Fruit fly (Drosophila melanogaster) whole organism, adult: ENCODE results near the gene Dhc64C.

Source experiments
- CG11617 ChIP-seq: fragments of 200-800 bp; sonication (Bioruptor generic); optimal IDR thresholded peaks from 2 replicates; lab custom pipeline; 2017; ENCODE audit warnings: mild to moderate bottlenecking, missing biosample characterization, missing genetic modification reagents, missing genetic modification characterization
- CG12768 ChIP-seq: fragments of 200-800 bp; sonication (Bioruptor generic); optimal IDR thresholded peaks from 2 replicates; lab custom pipeline; 2017; ENCODE audit warnings: missing biosample characterization, missing genetic modification characterization, mild to moderate bottlenecking, moderate library complexity, missing genetic modification reagents
- CG14711 ChIP-seq: fragments of 200-800 bp; sonication (Bioruptor generic); optimal IDR thresholded peaks from 2 replicates; lab custom pipeline; 2018; ENCODE audit warnings: missing biosample characterization, mild to moderate bottlenecking, missing genetic modification characterization, moderate library complexity
- CG1620 ChIP-seq: fragments of 200-800 bp; sonication (Bioruptor generic); optimal IDR thresholded peaks from 2 replicates; lab custom pipeline; 2016; ENCODE audit warnings: missing biosample characterization, missing genetic modification characterization
- CG33017 ChIP-seq: fragments of 200-800 bp; sonication (Bioruptor generic); optimal IDR thresholded peaks from 2 replicates; lab custom pipeline; 2018; ENCODE audit warnings: missing biosample characterization, mild to moderate bottlenecking, missing genetic modification characterization, moderate library complexity
- CG5204 ChIP-seq: fragments of 200-800 bp; sonication (Bioruptor generic); optimal IDR thresholded peaks from 2 replicates; lab custom pipeline; 2016; ENCODE audit warnings: missing biosample characterization, missing genetic modification characterization
- CG7045 ChIP-seq: fragments of 200-800 bp; sonication (Bioruptor generic); optimal IDR thresholded peaks from 2 replicates; lab custom pipeline; 2017; ENCODE audit warnings: missing biosample characterization, mild to moderate bottlenecking, missing genetic modification characterization
- CG7101 ChIP-seq: fragments of 200-800 bp; sonication (Bioruptor generic); optimal IDR thresholded peaks from 2 replicates; lab custom pipeline; 2018; ENCODE audit warnings: missing biosample characterization, mild to moderate bottlenecking, missing genetic modification characterization, moderate library complexity
- Clk ChIP-seq: fragments of 200-800 bp; sonication (Bioruptor generic); optimal IDR thresholded peaks from 2 replicates; lab custom pipeline; 2017; ENCODE audit warnings: missing biosample characterization, missing genetic modification characterization
- Crg-1 ChIP-seq: fragments of 200-800 bp; sonication (Bioruptor generic); optimal IDR thresholded peaks from 2 replicates; lab custom pipeline; 2016; ENCODE audit warnings: missing biosample characterization, missing genetic modification characterization
- Hr96 ChIP-seq: fragments of 200-800 bp; sonication (Bioruptor generic); optimal IDR thresholded peaks from 2 replicates; lab custom pipeline; 2016; ENCODE audit warnings: missing biosample characterization, missing genetic modification characterization
- Mnt ChIP-seq: fragments of 200-800 bp; sonication (Bioruptor generic); optimal IDR thresholded peaks from 2 replicates; lab custom pipeline; 2016; ENCODE audit warnings: missing biosample characterization, mild to moderate bottlenecking, missing genetic modification characterization
- bab1 ChIP-seq: fragments of 200-800 bp; sonication (Bioruptor generic); optimal IDR thresholded peaks from 3 replicates; lab custom pipeline; 2019; ENCODE audit warnings: missing biosample characterization, mild to moderate bottlenecking, missing genetic modification characterization, moderate library complexity
- cic ChIP-seq: fragments of 200-800 bp; sonication (Bioruptor generic); optimal IDR thresholded peaks from 2 replicates; lab custom pipeline; 2017; ENCODE audit warnings: missing biosample characterization, mild to moderate bottlenecking, missing genetic modification characterization, moderate library complexity
- cnc ChIP-seq, 2 experiments: fragments of >200 bp; optimal IDR thresholded peaks; 2 replicates each; lab custom pipeline; 2017
- kay ChIP-seq: fragments of 200-800 bp; sonication (Bioruptor generic); peaks from one replicate; lab custom pipeline; 2016; ENCODE audit warnings: missing biosample characterization, missing genetic modification characterization, borderline replicate concordance
- ovo ChIP-seq: fragments of 200-800 bp; sonication (Bioruptor generic); optimal IDR thresholded peaks from 2 replicates; lab custom pipeline; 2016; ENCODE audit warnings: missing biosample characterization, missing genetic modification characterization
- pad ChIP-seq: fragments of 200-800 bp; sonication (Bioruptor generic); optimal IDR thresholded peaks from 3 replicates; lab custom pipeline; 2017; ENCODE audit warnings: missing biosample characterization, missing genetic modification characterization, mild to moderate bottlenecking, moderate library complexity, missing genetic modification reagents
- tj ChIP-seq: fragments of 200-800 bp; sonication (Bioruptor generic); optimal IDR thresholded peaks from 3 replicates; lab custom pipeline; 2017; ENCODE audit warnings: missing biosample characterization, mild to moderate bottlenecking, missing genetic modification characterization, moderate library complexity
- toe ChIP-seq: fragments of 200-800 bp; sonication (Bioruptor generic); optimal IDR thresholded peaks from 2 replicates; lab custom pipeline; 2016; ENCODE audit warnings: missing biosample characterization, missing genetic modification characterization

The Dhc64C gene

dm6 chr3L:4825584-4825983, at the start of gene Dhc64C, which contains the start of gene LeuRS-m:
Gene Dhc64C, minus strand, starts transcription at chr3L:4825687.
Gene LeuRS-m, plus strand, starts transcription at chr3L:4825853.
- TF ChIP-seq tj (no peak), Hr96 (peak; percentile 48), CG33017 (tag; lab: Kevin White, UChicago) (peak; percentile 2), cnc (optimal IDR thresholded peaks at IDR 0.05; lab: Kevin White, UChicago) (no peak), cic (GFP tag; lab: Kevin White, UChicago) (peak; percentile 29), Mnt (GFP tag; lab: Kevin White, UChicago) (peak; percentile 59), CG12768 (no peak), toe (GFP tag; lab: Kevin White, UChicago) (peak; percentile 63), CG14711 (tag; lab: Kevin White, UChicago) (peak; percentile 23), Clk (GFP tag; lab: Kevin White, UChicago) (no peak), CG7101 (tag; lab: Kevin White, UChicago) (peak; percentile 25), bab1 (peak; percentile 66), CG1620 (GFP tag; lab: Kevin White, UChicago) (peak; percentile 53), CG7045 (peak; percentile 5)

dm6 chr3L:4860969-4861368, 35.5 kb upstream of the Dhc64C start, which contains the start of gene Dnah3:
Gene Dnah3, plus strand, starts transcription at chr3L:4861269.
- TF ChIP-seq Mnt (GFP tag; lab: Kevin White, UChicago) (no peak), tj (no peak), toe (GFP tag; lab: Kevin White, UChicago) (no peak), CG1620 (GFP tag; lab: Kevin White, UChicago) (no peak), CG12768 (no peak), ovo (no peak), CG33017 (tag; lab: Kevin White, UChicago) (no peak)

- TF ChIP-seq CG33017 (tag; lab: Kevin White, UChicago): no peak
- no peak for TF ChIP-seq pad (GFP tag; lab: Kevin White, UChicago)
- TF ChIP-seq Clk (GFP tag; lab: Kevin White, UChicago): no peak
- no peak for TF ChIP-seq kay (GFP tag; lab: Kevin White, UChicago)
- TF ChIP-seq CG7045: no peak
- no peak for TF ChIP-seq CG11617
- TF ChIP-seq CG1620 (GFP tag; lab: Kevin White, UChicago): no peak
- TF ChIP-seq CG14711 (tag; lab: Kevin White, UChicago): no peak
- TF ChIP-seq cnc (optimal IDR thresholded peaks at IDR 0.05; lab: Kevin White, UChicago): no peak
- no peak for TF ChIP-seq tj
- no peak for TF ChIP-seq bab1
- no peak for TF ChIP-seq CG7101 (tag; lab: Kevin White, UChicago)
- no peak for TF ChIP-seq cic (GFP tag; lab: Kevin White, UChicago)
- no peak for TF ChIP-seq Crg-1
- no peak for TF ChIP-seq ovo
- no peak for TF ChIP-seq Hr96
- no peak for TF ChIP-seq CG12768
- TF ChIP-seq toe (GFP tag; lab: Kevin White, UChicago): no peak
- no peak for TF ChIP-seq CG5204 (GFP tag; lab: Kevin White, UChicago)
- TF ChIP-seq Mnt (GFP tag; lab: Kevin White, UChicago): no peak
Measured at dm6 chr3L:4860370-4860769, 34.9 kb upstream of the Dhc64C start, which contains the start of gene CG32235. Gene CG32235, minus strand, starts transcription at chr3L:4860470.

- TF ChIP-seq Crg-1: no peak
- no peak for TF ChIP-seq CG14711 (tag; lab: Kevin White, UChicago)
- no peak for TF ChIP-seq Hr96
- no peak for TF ChIP-seq CG5204 (GFP tag; lab: Kevin White, UChicago)
- no peak for TF ChIP-seq cnc (optimal IDR thresholded peaks at IDR 0.05; lab: Kevin White, UChicago)
- no peak for TF ChIP-seq CG11617
- TF ChIP-seq kay (GFP tag; lab: Kevin White, UChicago): no peak
- TF ChIP-seq CG1620 (GFP tag; lab: Kevin White, UChicago): no peak
- no peak for TF ChIP-seq CG33017 (tag; lab: Kevin White, UChicago)
Measured at dm6 chr3L:4855208-4855607, 29.7 kb upstream of the Dhc64C start.

- TF ChIP-seq CG7045 (no peak), Hr96 (no peak), CG1620 (GFP tag; lab: Kevin White, UChicago) (no peak), CG33017 (tag; lab: Kevin White, UChicago) (no peak), toe (GFP tag; lab: Kevin White, UChicago) (no peak), pad (GFP tag; lab: Kevin White, UChicago) (no peak), CG11617 (no peak), bab1 (no peak), CG5204 (GFP tag; lab: Kevin White, UChicago) (no peak), Mnt (GFP tag; lab: Kevin White, UChicago) (no peak)
Measured at dm6 chr3L:4854153-4854552, 28.7 kb upstream of the Dhc64C start.

DNA sequence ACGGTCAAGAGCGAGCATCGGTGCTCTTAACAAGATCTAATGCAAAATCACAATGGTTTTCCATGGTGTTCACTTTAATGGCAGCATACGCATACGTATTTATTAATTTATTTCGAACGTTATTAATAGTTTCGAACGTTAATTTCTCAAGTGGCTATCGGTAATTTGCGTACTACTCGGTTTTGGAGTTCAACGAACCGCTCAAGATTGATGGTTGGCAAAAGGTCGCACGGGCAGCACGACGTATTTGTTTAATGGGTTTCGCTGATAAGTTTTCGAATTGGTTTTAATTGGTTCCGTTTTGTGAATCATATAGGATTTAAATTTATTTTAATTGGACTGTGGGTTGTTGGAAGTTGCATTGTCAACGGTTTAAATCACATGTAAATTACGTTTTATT, 27.6 kb upstream of the Dhc64C start:
- TF ChIP-seq tj: no peak
- no peak for TF ChIP-seq CG5204 (GFP tag; lab: Kevin White, UChicago)
- no peak for TF ChIP-seq ovo
- no peak for TF ChIP-seq Hr96
- TF ChIP-seq CG14711 (tag; lab: Kevin White, UChicago): no peak
- no peak for TF ChIP-seq cnc (optimal IDR thresholded peaks at IDR 0.05; lab: Kevin White, UChicago)
- TF ChIP-seq Mnt (GFP tag; lab: Kevin White, UChicago): no peak
- TF ChIP-seq CG1620 (GFP tag; lab: Kevin White, UChicago): no peak
- no peak for TF ChIP-seq CG7101 (tag; lab: Kevin White, UChicago)
